Fruit fly (Drosophila melanogaster): Measurements from ENCODE around the gene MME1.

- TF ChIP-seq h (optimal IDR thresholded peaks at IDR 0.05) (no peak), ttk (optimal IDR thresholded peaks at IDR 0.05) (no peak), psq (optimal IDR thresholded peaks at IDR 0.05) (no peak), Sin3A (optimal IDR thresholded peaks at IDR 0.05) (no peak), insv (optimal IDR thresholded peaks at IDR 0.05) (no peak)
These were observed 11.3 kb downstream of the MME1 start for dm6 chr2L:7038404-7039341.
